Worm (Caenorhabditis elegans) whole organism, L1 larva: ENCODE measurements around the gene T14B4.1.

Source experiments
- C04F5.9 ChIP-seq: sonication (generic microtip); optimal IDR thresholded peaks from 2 replicates; lab custom pipeline; 2016; ENCODE audit warnings: missing genetic modification characterization, missing compliant biosample characterization
- C34B4.2 ChIP-seq: sonication (generic microtip); optimal IDR thresholded peaks from 2 replicates; lab custom pipeline; 2017; ENCODE audit warnings: mild to moderate bottlenecking, missing genetic modification characterization, missing compliant biosample characterization
- ama-1 ChIP-seq: fragments of 150-350 bp; optimal IDR thresholded peaks from 2 replicates; lab custom pipeline; 2014
- blmp-1 ChIP-seq: fragments of 150-350 bp; optimal IDR thresholded peaks from 2 replicates; lab custom pipeline; 2014; ENCODE audit warnings: missing biosample characterization, missing genetic modification characterization
- ceh-63 ChIP-seq: fragments of 200-800 bp; sonication (Bioruptor generic); optimal IDR thresholded peaks from 2 replicates; lab custom pipeline; 2018; ENCODE audit warnings: mild to moderate bottlenecking, missing genetic modification characterization, missing compliant biosample characterization
- ceh-8 ChIP-seq: fragments of 200-800 bp; sonication (Bioruptor generic); optimal IDR thresholded peaks from 2 replicates; lab custom pipeline; 2018; ENCODE audit warnings: mild to moderate bottlenecking, missing genetic modification characterization, moderate library complexity, missing compliant biosample characterization
- efl-1 ChIP-seq, 4 experiments: fragments of 150-350 bp; optimal IDR thresholded peaks in 3 of 4; peaks in 1 of 4; 1 replicate in 1 of 4; 2 replicates in 3 of 4; lab custom pipeline; 2014; ENCODE audit warnings: missing biosample characterization in 2 of 4, missing genetic modification characterization in 2 of 4, missing genetic modification reagents in 2 of 4
- elt-3 ChIP-seq, 6 experiments: fragments of 150-350 bp in 1 of 6; sonication (generic microtip); optimal IDR thresholded peaks; 2 replicates each; lab custom pipeline; 2017 to 2018; ENCODE audit warnings: missing biosample characterization in 6 of 6, missing genetic modification characterization in 6 of 6, inconsistent platforms in 1 of 6
- fkh-10 ChIP-seq: sonication (generic microtip); optimal IDR thresholded peaks from 2 replicates; lab custom pipeline; 2017; ENCODE audit warnings: missing biosample characterization, missing genetic modification reagents, missing genetic modification characterization
- hlh-4 ChIP-seq: sonication (generic microtip); optimal IDR thresholded peaks from 2 replicates; lab custom pipeline; 2016; ENCODE audit warnings: mild to moderate bottlenecking, missing genetic modification characterization, missing compliant biosample characterization
- hpl-2 ChIP-seq: fragments of 150-350 bp; optimal IDR thresholded peaks from 2 replicates; lab custom pipeline; 2014; ENCODE audit warnings: missing biosample characterization, missing genetic modification reagents, missing genetic modification characterization
- irx-1 ChIP-seq: sonication (generic microtip); optimal IDR thresholded peaks from 2 replicates; lab custom pipeline; 2016; ENCODE audit warnings: missing genetic modification characterization, missing compliant biosample characterization
- isw-1 ChIP-seq: fragments of 200-800 bp; sonication (Bioruptor generic); IDR thresholded peaks from 2 replicates; pipeline ENCODE4 v1.3.6; 2022; ENCODE audit warnings: missing genetic modification characterization, missing compliant biosample characterization
- lin-13 ChIP-seq: fragments of 150-350 bp; optimal IDR thresholded peaks from 2 replicates; lab custom pipeline; 2014; ENCODE audit warnings: missing biosample characterization, missing genetic modification reagents, missing genetic modification characterization
- lin-14 ChIP-seq: fragments of 200-800 bp; sonication (Bioruptor generic); optimal IDR thresholded peaks from 2 replicates; lab custom pipeline; 2018; ENCODE audit warnings: mild to moderate bottlenecking, missing genetic modification characterization, moderate library complexity, missing compliant biosample characterization
- lin-15B ChIP-seq: fragments of 150-350 bp; sonication (generic microtip); optimal IDR thresholded peaks from 3 replicates; lab custom pipeline; 2014; ENCODE audit warnings: missing biosample characterization, missing genetic modification characterization
- lin-35 ChIP-seq, 2 experiments: fragments of 150-350 bp; optimal IDR thresholded peaks; 2 replicates each; lab custom pipeline; 2014; ENCODE audit warnings: missing biosample characterization in 2 of 2, missing genetic modification characterization in 2 of 2, missing genetic modification reagents in 2 of 2
- lin-39 ChIP-seq: fragments of 150-350 bp; optimal IDR thresholded peaks from 2 replicates; lab custom pipeline; 2014; ENCODE audit warnings: missing biosample characterization, missing genetic modification reagents, missing genetic modification characterization
- lir-3 ChIP-seq: sonication (generic microtip); optimal IDR thresholded peaks from 2 replicates; lab custom pipeline; 2016; ENCODE audit warnings: mild to moderate bottlenecking, missing genetic modification characterization, moderate library complexity, missing compliant biosample characterization; ENCODE audit not compliant: poor library complexity
- mab-9 ChIP-seq: fragments of 200-800 bp; sonication (Bioruptor generic); IDR thresholded peaks from 2 replicates; pipeline ENCODE4 v1.3.6; 2022; ENCODE audit warnings: missing genetic modification reagents, missing genetic modification characterization, missing compliant biosample characterization
- mef-2 ChIP-seq: fragments of 150-350 bp; optimal IDR thresholded peaks from 2 replicates; lab custom pipeline; 2014; ENCODE audit warnings: missing biosample characterization, missing genetic modification characterization
- mep-1 ChIP-seq: fragments of 150-350 bp; optimal IDR thresholded peaks from 2 replicates; lab custom pipeline; 2014; ENCODE audit warnings: missing biosample characterization, missing genetic modification characterization
- nhr-11 ChIP-seq: fragments of 150-350 bp; optimal IDR thresholded peaks from 2 replicates; lab custom pipeline; 2014; ENCODE audit warnings: missing biosample characterization, missing genetic modification characterization
- nhr-12 ChIP-seq: sonication (generic microtip); optimal IDR thresholded peaks from 2 replicates; lab custom pipeline; 2017; ENCODE audit warnings: missing biosample characterization, missing genetic modification characterization
- nhr-19 ChIP-seq: fragments of 200-800 bp; sonication (Bioruptor generic); conservative IDR thresholded peaks from 2 replicates; pipeline ENCODE4 v1.3.6; 2022; ENCODE audit warnings: missing genetic modification characterization, missing compliant biosample characterization
- nhr-237 ChIP-seq: fragments of 150-350 bp; optimal IDR thresholded peaks from 2 replicates; lab custom pipeline; 2014; ENCODE audit warnings: missing biosample characterization, missing genetic modification characterization
- nhr-71 ChIP-seq: sonication (generic microtip); optimal IDR thresholded peaks from 2 replicates; lab custom pipeline; 2016; ENCODE audit warnings: mild to moderate bottlenecking, missing genetic modification characterization, moderate library complexity, missing compliant biosample characterization
- nhr-76 ChIP-seq: sonication (generic microtip); optimal IDR thresholded peaks from 2 replicates; lab custom pipeline; 2017; ENCODE audit warnings: missing biosample characterization, missing genetic modification characterization
- nhr-77 ChIP-seq: fragments of 150-350 bp; optimal IDR thresholded peaks from 2 replicates; lab custom pipeline; 2014; ENCODE audit warnings: missing biosample characterization, missing genetic modification characterization
- nhr-84 ChIP-seq: sonication (generic microtip); optimal IDR thresholded peaks from 2 replicates; lab custom pipeline; 2017; ENCODE audit warnings: missing biosample characterization, missing genetic modification characterization
- nhr-85 ChIP-seq: sonication (generic microtip); peaks from one replicate; lab custom pipeline; 2016; ENCODE audit warnings: missing genetic modification characterization, inconsistent platforms, missing compliant biosample characterization
- pqm-1 ChIP-seq: sonication (generic microtip); optimal IDR thresholded peaks from 3 replicates; lab custom pipeline; 2017; ENCODE audit warnings: missing biosample characterization, missing genetic modification characterization
- rnt-1 ChIP-seq: sonication (generic microtip); optimal IDR thresholded peaks from 2 replicates; lab custom pipeline; 2016; ENCODE audit warnings: mild to moderate bottlenecking, missing genetic modification characterization, moderate library complexity, missing compliant biosample characterization
- snpc-4 ChIP-seq: fragments of 150-350 bp; optimal IDR thresholded peaks from 2 replicates; lab custom pipeline; 2014; ENCODE audit warnings: missing biosample characterization, missing genetic modification characterization
- snu-23 ChIP-seq: sonication (generic microtip); optimal IDR thresholded peaks from 2 replicates; lab custom pipeline; 2016; ENCODE audit warnings: missing genetic modification characterization, missing compliant biosample characterization
- swsn-7 ChIP-seq: sonication (generic microtip); optimal IDR thresholded peaks from 2 replicates; lab custom pipeline; 2016; ENCODE audit warnings: missing genetic modification characterization, missing compliant biosample characterization
- tbx-2 ChIP-seq: sonication (generic microtip); optimal IDR thresholded peaks from 2 replicates; lab custom pipeline; 2016; ENCODE audit warnings: missing genetic modification characterization, missing compliant biosample characterization
- unc-130 ChIP-seq: fragments of 150-350 bp; optimal IDR thresholded peaks from 2 replicates; lab custom pipeline; 2017; ENCODE audit warnings: missing biosample characterization, missing genetic modification characterization, inconsistent platforms
- unc-98 ChIP-seq: fragments of 200-800 bp; sonication (Bioruptor generic); IDR thresholded peaks from 2 replicates; pipeline ENCODE4 v1.3.6; 2022; ENCODE audit warnings: missing genetic modification characterization, missing compliant biosample characterization
- xbp-1 ChIP-seq: sonication (generic microtip); optimal IDR thresholded peaks from 2 replicates; lab custom pipeline; 2016; ENCODE audit warnings: missing genetic modification characterization, missing compliant biosample characterization
- ztf-4 ChIP-seq: fragments of 150-350 bp; optimal IDR thresholded peaks from 2 replicates; lab custom pipeline; 2014; ENCODE audit warnings: missing biosample characterization, missing genetic modification characterization

The T14B4.1 gene

DNA sequence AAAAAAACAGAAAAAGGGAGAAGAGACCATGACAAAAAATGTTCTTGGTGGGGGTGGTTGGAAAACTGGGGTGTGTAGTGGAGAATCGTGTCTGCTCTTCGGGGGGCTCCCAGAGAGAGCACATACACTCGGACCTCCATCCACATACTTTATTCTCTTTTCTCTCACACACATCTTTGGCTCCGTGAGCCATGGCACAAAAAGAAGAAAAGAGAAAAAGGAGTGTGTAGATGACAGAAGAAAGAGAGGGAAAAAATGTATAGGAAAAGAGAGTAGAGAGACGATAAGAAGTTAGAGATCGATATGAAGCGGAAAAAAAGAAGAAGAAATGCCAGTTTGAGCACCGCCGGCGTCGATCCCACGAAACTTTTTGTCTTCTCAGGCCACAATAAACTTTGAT is 27.7 kb upstream of the T14B4.1 start (continued):
- peak; percentile 13 for TF ChIP-seq tbx-2 (tag; lab: Kevin White, UChicago)
- TF ChIP-seq nhr-19 (GFP tag; lab: Robert Waterston, UW) = peak; percentile 32; the same call in 1 of the 2 replicates
- TF ChIP-seq lir-3 = no peak
- no peak for TF ChIP-seq ama-1 (lab: Kevin White, UChicago)
- TF ChIP-seq nhr-84 (tag; lab: Kevin White, UChicago) = no peak
- TF ChIP-seq rnt-1 (tag; lab: Kevin White, UChicago) = peak; percentile 49
- TF ChIP-seq hpl-2 (GFP tag; lab: Kevin White, UChicago) = no peak
- TF ChIP-seq ceh-8 (GFP tag; lab: Kevin White, UChicago) = no peak
- TF ChIP-seq lin-39 (tag; lab: Kevin White, UChicago) = no peak

ce11 chrII:6709680-6710079 is 27.0 kb upstream of the T14B4.1 start:
- no peak for TF ChIP-seq nhr-237
- no peak for TF ChIP-seq nhr-76
- no peak for TF ChIP-seq snpc-4 (tag; lab: Kevin White, UChicago)
- no peak for TF ChIP-seq snu-23
- peak; percentile 49 for TF ChIP-seq lin-14
- no peak for TF ChIP-seq nhr-85
- no peak for TF ChIP-seq isw-1
- TF ChIP-seq irx-1 (tag; lab: Kevin White, UChicago) = no peak
- TF ChIP-seq fkh-10 = peak; percentile 67
- no peak for TF ChIP-seq nhr-84 (tag; lab: Kevin White, UChicago)
- no peak for TF ChIP-seq lin-15B (tag; lab: Kevin White, UChicago)
- TF ChIP-seq tbx-2 (tag; lab: Kevin White, UChicago) = no peak
- TF ChIP-seq xbp-1 (tag; lab: Kevin White, UChicago) = no peak
- TF ChIP-seq hlh-4 (tag; lab: Kevin White, UChicago) = no peak
- TF ChIP-seq swsn-7 (tag; lab: Kevin White, UChicago) = no peak
- TF ChIP-seq blmp-1 (tag; lab: Kevin White, UChicago) = peak; percentile 29
- TF ChIP-seq mab-9 (GFP tag; lab: Robert Waterston, UW) = no peak
- no peak for TF ChIP-seq nhr-71 (tag; lab: Kevin White, UChicago)
- TF ChIP-seq lin-35 (GFP tag; optimal IDR thresholded peaks at IDR 0.05; lab: Kevin White, UChicago) = no peak
- no peak for TF ChIP-seq lin-13 (GFP tag; lab: Kevin White, UChicago)
- TF ChIP-seq, all 84 proteins: peak for 3

DNA sequence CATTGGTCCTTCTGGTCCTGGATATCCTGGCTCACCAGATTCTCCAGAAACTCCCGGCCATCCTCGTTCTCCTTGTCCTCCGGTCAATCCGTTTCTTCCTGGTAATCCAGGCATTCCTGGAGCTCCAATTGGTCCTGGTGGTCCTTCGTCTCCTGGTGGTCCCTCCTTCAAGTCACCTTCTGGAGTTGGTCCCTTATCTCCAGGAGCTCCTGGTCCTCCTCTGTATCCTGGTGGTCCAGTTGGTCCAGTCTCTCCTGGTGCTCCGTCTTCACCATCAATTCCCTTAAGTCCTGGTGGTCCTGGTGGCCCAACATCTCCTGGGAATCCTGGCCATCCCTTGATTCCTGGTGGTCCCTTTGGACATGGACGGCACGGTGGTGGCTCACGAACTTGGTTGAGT is 26.1 kb upstream of the T14B4.1 start:
- no peak for TF ChIP-seq ztf-4 (tag; lab: Kevin White, UChicago)
- no peak for TF ChIP-seq efl-1 (optimal IDR thresholded peaks at IDR 0.05; lab: Kevin White, UChicago)
- peak in 1 of 2 experiments; percentile 14 for TF ChIP-seq efl-1 (GFP tag; optimal IDR thresholded peaks at IDR 0.05 in 1 of 2; lab: Kevin White, UChicago)

DNA sequence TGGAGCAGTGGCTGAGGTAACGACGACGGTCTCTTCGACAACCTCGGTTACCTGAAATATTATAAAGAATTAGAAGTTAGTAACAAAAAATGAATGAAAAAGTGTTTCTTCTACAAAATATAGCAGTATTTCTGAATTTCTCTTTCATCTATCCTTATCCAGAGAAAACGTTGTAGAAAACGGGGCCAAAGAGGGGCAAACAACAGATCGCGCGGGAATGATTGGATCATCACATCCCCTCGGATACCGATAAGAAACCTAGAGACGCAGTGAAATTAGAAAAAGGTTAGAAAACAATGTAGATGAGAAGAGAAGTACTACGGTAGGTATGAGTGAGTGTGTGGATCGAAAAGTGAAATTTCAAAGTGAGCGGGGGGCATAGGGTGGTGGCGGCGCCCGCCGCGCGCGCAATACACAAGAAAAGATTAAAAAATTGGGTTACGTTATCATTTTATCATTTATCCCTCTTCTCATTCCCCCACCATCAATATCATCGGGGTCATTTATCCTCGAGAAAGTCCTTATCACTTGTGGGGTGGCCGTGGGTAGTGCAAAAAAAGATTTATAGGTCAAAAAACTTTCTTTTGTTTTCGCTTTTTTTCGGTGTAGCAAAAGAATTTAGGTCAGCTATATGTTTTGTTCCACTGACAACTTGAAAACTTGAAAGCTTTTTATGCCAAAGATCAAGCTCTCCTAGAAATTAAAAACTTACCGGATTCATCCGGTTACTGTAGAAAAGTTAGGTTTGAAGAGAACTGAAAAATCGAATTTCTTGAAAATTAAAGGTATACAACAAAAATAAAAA is 24.3 kb upstream of the T14B4.1 start, which contains the start of the genes dpy-10 and T14B4.19:
dpy-10 (minus strand) TSS at position 51 of the 805 bp plus-strand sequence.
T14B4.19 (minus strand) TSS at position 755 of the 805 bp plus-strand sequence.
- TF ChIP-seq unc-98 (GFP tag; lab: Robert Waterston, UW) = no peak
- TF ChIP-seq elt-3 (tag; optimal IDR thresholded peaks at IDR 0.05; lab: Kevin White, UChicago) = peak in 2 of 6 experiments; percentile 87 to 98
- no peak for TF ChIP-seq pqm-1
- TF ChIP-seq nhr-85 = peak; percentile 64
- TF ChIP-seq lin-39 (tag; lab: Kevin White, UChicago) = no peak
- peak; percentile 42 for TF ChIP-seq lin-14
- no peak for TF ChIP-seq unc-130 (tag; lab: Kevin White, UChicago)
- peak; percentile 99 for TF ChIP-seq blmp-1 (tag; lab: Kevin White, UChicago)

- no peak for TF ChIP-seq nhr-85
- no peak for TF ChIP-seq mef-2 (tag; lab: Kevin White, UChicago)
- TF ChIP-seq xbp-1 (tag; lab: Kevin White, UChicago) = no peak
- TF ChIP-seq ceh-63 (GFP tag; lab: Kevin White, UChicago) = no peak
- TF ChIP-seq nhr-77 (tag; lab: Kevin White, UChicago) = no peak
- TF ChIP-seq unc-98 (GFP tag; lab: Robert Waterston, UW) = no peak
- TF ChIP-seq C04F5.9 (tag; lab: Kevin White, UChicago) = no peak
- TF ChIP-seq lin-15B (tag; lab: Kevin White, UChicago) = no peak
- TF ChIP-seq mep-1 (tag; lab: Kevin White, UChicago) = no peak
- TF ChIP-seq isw-1 = no peak
- TF ChIP-seq lin-14 = no peak
- no peak for TF ChIP-seq nhr-71 (tag; lab: Kevin White, UChicago)
- TF ChIP-seq nhr-12 (tag; lab: Kevin White, UChicago) = no peak
- no peak for TF ChIP-seq C34B4.2 (tag; lab: Kevin White, UChicago)
- TF ChIP-seq nhr-11 (tag; lab: Kevin White, UChicago) = no peak
These were observed 23.7 kb upstream of the T14B4.1 start for ce11 chrII:6713003-6713402.
